Worm (Caenorhabditis elegans): ENCODE data around the gene nhr-209.

The nhr-209 gene

DNA sequence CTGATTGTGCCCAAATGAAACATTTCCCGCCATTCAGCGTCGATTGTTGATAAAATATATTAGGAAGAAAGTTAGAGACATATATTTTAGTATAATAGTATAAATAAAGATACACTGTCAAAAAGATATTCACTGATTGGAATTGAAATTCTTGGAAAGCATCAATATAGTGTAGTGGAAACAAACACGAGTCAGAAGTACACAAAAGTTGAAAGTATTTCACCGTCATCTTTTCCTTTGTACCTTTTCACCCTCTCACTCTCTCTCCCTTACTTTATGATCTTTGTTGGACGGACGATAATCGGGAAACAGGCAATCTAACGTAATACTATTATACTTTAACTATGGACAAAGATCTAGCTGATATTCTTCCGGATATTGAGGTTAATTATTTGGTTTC lies 3.9 kb upstream of the nhr-209 start, which contains the start of gene nhr-208:
nhr-208 (plus strand) TSS at position 288 of the 400 bp plus-strand sequence.
- TF ChIP-seq elt-1 (tag; optimal IDR thresholded peaks at IDR 0.05; ENCODE audit: borderline replicate concordance, insufficient read depth): peak; percentile 42
- TF ChIP-seq mls-2 (tag; optimal IDR thresholded peaks at IDR 0.05): no peak

DNA sequence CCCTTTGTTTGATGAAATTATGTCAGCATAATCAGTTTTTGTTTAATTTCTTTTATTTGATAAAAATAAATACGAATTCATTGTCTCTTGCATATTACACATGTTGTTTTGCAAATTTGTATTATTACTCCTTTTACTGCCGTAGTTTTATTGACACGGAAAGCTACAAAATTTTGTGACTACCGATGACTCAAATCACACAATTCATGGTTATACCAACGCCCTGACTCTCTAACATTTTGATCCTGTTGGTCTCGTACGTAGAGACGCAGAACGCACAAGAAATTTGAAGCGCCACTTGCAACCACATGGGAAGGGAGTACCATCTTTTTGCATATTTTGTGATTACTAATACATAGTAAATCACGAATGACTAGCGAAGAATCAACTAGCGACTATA lies 2.1 kb upstream of the nhr-209 start, which contains the start of gene nhr-207:
nhr-207 (plus strand) TSS at position 282 of the 400 bp plus-strand sequence.
- TF ChIP-seq M03D4.4 (tag; optimal IDR thresholded peaks at IDR 0.05) (no peak), ces-1 (GFP tag; optimal IDR thresholded peaks at IDR 0.05) (peak; percentile 28), sem-2 (GFP tag; optimal IDR thresholded peaks at IDR 0.05) (no peak)

DNA sequence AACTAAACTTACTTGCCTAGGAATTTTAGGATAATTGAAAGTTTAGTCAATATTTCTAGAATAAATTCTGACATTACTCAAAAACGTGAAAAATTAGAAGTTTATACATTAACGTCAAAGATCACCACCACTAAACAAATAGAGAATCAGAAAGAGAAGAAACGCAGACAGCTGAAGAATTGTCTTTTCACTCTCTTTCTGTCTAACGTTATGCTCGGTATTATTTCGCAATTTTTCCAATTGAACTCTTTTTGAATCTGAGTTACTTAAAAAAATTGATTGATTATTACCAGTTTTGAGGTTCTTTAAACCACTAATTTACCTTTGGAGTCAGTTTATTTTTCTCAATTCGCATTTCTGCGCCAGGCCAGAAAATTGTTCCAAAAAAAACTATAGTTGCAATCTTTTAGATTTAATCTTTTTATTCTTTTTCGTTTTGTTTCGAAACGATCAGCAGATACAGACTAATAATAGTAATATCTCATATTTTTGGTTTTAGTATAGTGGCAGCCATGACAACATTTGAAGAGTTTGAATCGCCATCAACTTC lies 2.9 kb downstream of the nhr-209 start, which contains the start of gene nhr-154:
nhr-154 (plus strand) TSS at position 500 of the 550 bp plus-strand sequence.
- peak; percentile 27 for TF ChIP-seq nhr-237 (tag; optimal IDR thresholded peaks at IDR 0.05)
- TF ChIP-seq ham-2 (GFP tag; optimal IDR thresholded peaks at IDR 0.05): no peak

DNA sequence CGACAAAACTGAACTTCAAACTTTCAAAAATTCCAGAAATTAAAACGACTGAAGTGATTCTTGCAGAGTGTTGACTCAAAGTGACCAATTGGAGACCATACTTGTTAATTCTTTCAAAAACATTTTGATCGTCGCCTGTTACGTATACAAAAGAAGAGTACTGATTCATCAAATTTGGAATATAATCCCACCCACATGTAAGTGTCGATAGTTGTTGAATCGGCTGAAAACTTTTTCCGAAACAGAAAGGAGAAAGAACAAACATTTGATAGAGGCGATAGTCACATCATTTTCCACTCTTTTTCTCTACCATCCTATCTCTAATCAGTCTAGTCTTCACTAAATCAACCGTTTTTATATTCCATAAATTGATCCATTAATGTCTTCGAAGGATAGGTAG lies 6.0 kb downstream of the nhr-209 start, which contains the start of gene nhr-153:
nhr-153 (plus strand) TSS at position 301 of the 400 bp plus-strand sequence.
- no peak for TF ChIP-seq nhr-76 (tag; optimal IDR thresholded peaks at IDR 0.05)
- no peak for TF ChIP-seq elt-1 (tag; optimal IDR thresholded peaks at IDR 0.05; ENCODE audit: borderline replicate concordance, insufficient read depth)
- TF ChIP-seq lin-32 (GFP tag; optimal IDR thresholded peaks at IDR 0.05): no peak
- no peak for TF ChIP-seq unc-62 (GFP tag; optimal IDR thresholded peaks at IDR 0.05)
- TF ChIP-seq ceh-43 (GFP tag; optimal IDR thresholded peaks at IDR 0.05): no peak
- no peak for TF ChIP-seq hlh-1 (tag; optimal IDR thresholded peaks at IDR 0.05)
- no peak for TF ChIP-seq nhr-28 (tag; optimal IDR thresholded peaks at IDR 0.05)
- no peak for TF ChIP-seq M03D4.4 (tag; optimal IDR thresholded peaks at IDR 0.05)
- no peak for TF ChIP-seq unc-120 (tag; optimal IDR thresholded peaks at IDR 0.05; ENCODE audit: poor library complexity, severe bottlenecking)
- no peak for TF ChIP-seq ham-2 (GFP tag; optimal IDR thresholded peaks at IDR 0.05)
- no peak for TF ChIP-seq mep-1 (tag; optimal IDR thresholded peaks at IDR 0.05)
- TF ChIP-seq drap-1 (GFP tag; optimal IDR thresholded peaks at IDR 0.05): no peak
- TF ChIP-seq ceh-39 (tag; optimal IDR thresholded peaks at IDR 0.05): no peak
- TF ChIP-seq elt-3 (tag; optimal IDR thresholded peaks at IDR 0.05): no peak
- no peak for TF ChIP-seq sptf-1 (tag; optimal IDR thresholded peaks at IDR 0.05)

DNA sequence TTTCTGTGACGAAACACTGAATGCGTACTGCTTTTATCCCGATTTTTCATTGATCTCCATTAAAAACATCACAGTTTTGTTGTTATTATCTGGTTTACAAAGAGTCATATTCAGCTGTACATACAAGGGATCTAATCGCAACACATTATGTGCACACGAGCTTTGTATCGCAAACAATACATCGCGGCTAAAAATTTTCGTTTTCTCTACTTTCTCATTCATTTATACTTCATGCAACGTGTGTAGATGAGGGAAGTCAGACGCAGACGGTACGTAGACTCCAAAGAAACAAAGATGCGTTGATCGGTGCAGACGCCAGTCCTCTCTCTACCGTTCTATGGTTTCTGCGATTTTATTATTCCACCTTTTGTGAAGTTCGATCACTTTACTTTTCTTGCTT lies 8.9 kb downstream of the nhr-209 start, which contains the start of gene nhr-136:
nhr-136 (plus strand) TSS at position 301 of the 400 bp plus-strand sequence.
- TF ChIP-seq ham-2 (GFP tag; optimal IDR thresholded peaks at IDR 0.05): peak; percentile 9
- TF ChIP-seq blmp-1 (tag; optimal IDR thresholded peaks at IDR 0.05): no peak

DNA sequence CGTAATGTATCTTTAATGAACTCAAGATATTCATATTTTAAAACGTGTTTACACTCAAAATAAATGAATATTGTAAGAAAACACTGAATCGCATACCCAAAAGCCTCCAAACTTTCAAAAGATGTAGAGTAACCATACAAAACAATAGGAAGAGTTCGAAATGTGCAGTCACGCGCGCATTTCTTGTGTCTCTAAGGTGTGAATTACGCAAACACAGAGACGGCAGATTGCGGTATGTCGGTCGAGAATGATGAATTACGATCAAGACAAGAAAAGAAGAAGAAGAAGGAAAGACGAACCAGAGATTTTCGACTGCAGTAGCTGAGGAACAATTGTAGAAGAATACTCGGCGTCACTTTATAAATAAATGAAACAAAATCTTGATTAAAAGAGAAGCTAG lies 13.5 kb downstream of the nhr-209 start, which contains the start of gene lhpp-1:
lhpp-1 (minus strand) TSS at position 354 of the 400 bp plus-strand sequence.
- TF ChIP-seq M03D4.4 (tag; optimal IDR thresholded peaks at IDR 0.05) (no peak), zip-8 (tag; optimal IDR thresholded peaks at IDR 0.05) (peak; percentile 47)

DNA sequence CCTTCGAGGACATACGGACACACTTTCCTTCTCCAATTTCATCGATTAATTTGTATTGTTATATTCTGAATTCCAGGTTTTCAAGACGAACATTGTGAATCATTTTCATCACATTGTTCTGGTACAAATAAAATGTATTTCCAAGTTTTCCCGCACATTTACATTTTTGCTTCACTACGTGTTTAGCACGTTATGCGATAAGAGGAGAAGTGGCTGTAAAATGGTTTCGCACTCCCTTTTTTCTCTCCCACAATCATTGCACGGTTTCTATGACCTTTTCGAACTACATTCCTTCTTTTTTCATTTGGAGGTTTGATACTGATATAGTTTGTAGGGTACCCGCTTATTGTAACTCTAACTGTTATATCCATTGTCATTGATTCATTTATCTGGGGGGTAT lies 15.8 kb downstream of the nhr-209 start:
- TF ChIP-seq bed-3 (GFP tag; optimal IDR thresholded peaks at IDR 0.05) (no peak), nhr-237 (tag; optimal IDR thresholded peaks at IDR 0.05) (no peak), mab-5 (tag; optimal IDR thresholded peaks at IDR 0.05) (no peak), sptf-1 (tag; optimal IDR thresholded peaks at IDR 0.05) (no peak), ces-1 (GFP tag; optimal IDR thresholded peaks at IDR 0.05) (no peak), tbx-8 (GFP tag; optimal IDR thresholded peaks at IDR 0.05) (no peak), ztf-11 (tag; optimal IDR thresholded peaks at IDR 0.05) (no peak), sem-2 (GFP tag; optimal IDR thresholded peaks at IDR 0.05) (no peak), lin-32 (GFP tag; optimal IDR thresholded peaks at IDR 0.05) (no peak), ceh-43 (GFP tag; optimal IDR thresholded peaks at IDR 0.05) (no peak), snpc-4 (tag; optimal IDR thresholded peaks at IDR 0.05) (no peak), blmp-1 (tag; optimal IDR thresholded peaks at IDR 0.05) (no peak), nhr-2 (tag; optimal IDR thresholded peaks at IDR 0.05) (no peak), unc-39 (tag; optimal IDR thresholded peaks at IDR 0.05) (no peak), flh-1 (GFP tag; optimal IDR thresholded peaks at IDR 0.05) (no peak), nhr-28 (tag; optimal IDR thresholded peaks at IDR 0.05) (no peak), nhr-76 (tag; optimal IDR thresholded peaks at IDR 0.05) (no peak)
